Fruit fly (Drosophila melanogaster): ENCODE measurements around the gene cDIP.

The cDIP gene

dm6 chr3R:21184373-21185132 is 23.7 kb upstream of the cDIP start (continued):
- TF ChIP-seq Oli (tag; optimal IDR thresholded peaks at IDR 0.05): peak; percentile 53
- no peak for TF ChIP-seq Doc2 (GFP tag; IDR thresholded peaks at IDR 0.05)
- TF ChIP-seq pzg (GFP tag; optimal IDR thresholded peaks at IDR 0.05): peak; percentile 32
- peak; percentile 78 for TF ChIP-seq Jarid2 (GFP tag; optimal IDR thresholded peaks at IDR 0.05)
- no peak for TF ChIP-seq Dref (GFP tag; IDR thresholded peaks at IDR 0.05)
- TF ChIP-seq CG6272 (GFP tag; IDR thresholded peaks at IDR 0.05): no peak; the same call in 1 of the 2 replicates
- TF ChIP-seq lab (GFP tag; optimal IDR thresholded peaks at IDR 0.05): peak; percentile 81
- TF ChIP-seq lbe (GFP tag; optimal IDR thresholded peaks at IDR 0.05): no peak
- peak; percentile 69 for TF ChIP-seq da (GFP tag; optimal IDR thresholded peaks at IDR 0.05)
- TF ChIP-seq CTCF (GFP tag; optimal IDR thresholded peaks at IDR 0.05): peak; percentile 97
- TF ChIP-seq zf30C (GFP tag; optimal IDR thresholded peaks at IDR 0.05): peak; percentile 30
- peak; percentile 87 for TF ChIP-seq caup (GFP tag; optimal IDR thresholded peaks at IDR 0.05; ENCODE audit: severe bottlenecking)
- peak; percentile 82 for TF ChIP-seq zen (tag; optimal IDR thresholded peaks at IDR 0.05)
- peak; percentile 15 for TF ChIP-seq CG33557 (GFP tag; optimal IDR thresholded peaks at IDR 0.05)
- TF ChIP-seq CG6765 (GFP tag; optimal IDR thresholded peaks at IDR 0.05): peak; percentile 74
- TF ChIP-seq lilli (GFP tag; optimal IDR thresholded peaks at IDR 0.05): peak; percentile 69
- peak; percentile 78 for TF ChIP-seq tin (GFP tag; optimal IDR thresholded peaks at IDR 0.05)
- TF ChIP-seq CG15269 (tag; optimal IDR thresholded peaks at IDR 0.05): peak; percentile 71
- TF ChIP-seq mirr (GFP tag; optimal IDR thresholded peaks at IDR 0.05): peak; percentile 76
- peak; percentile 61 for TF ChIP-seq nerfin-1 (tag; optimal IDR thresholded peaks at IDR 0.05)
- TF ChIP-seq CG10321 (GFP tag; IDR thresholded peaks at IDR 0.05): peak; percentile 28; the same call in 1 of the 2 replicates
- TF ChIP-seq MTF-1 (GFP tag; optimal IDR thresholded peaks at IDR 0.05; ENCODE audit: borderline replicate concordance): peak; percentile 83
- TF ChIP-seq D (optimal IDR thresholded peaks at IDR 0.05): no peak
- TF ChIP-seq D (GFP tag; optimal IDR thresholded peaks at IDR 0.05): peak; percentile 58
- peak; percentile 66 for TF ChIP-seq gem (tag; optimal IDR thresholded peaks at IDR 0.05)
- TF ChIP-seq PHDP (tag; optimal IDR thresholded peaks at IDR 0.05): peak; percentile 76
- TF ChIP-seq CG11695 (GFP tag; IDR thresholded peaks at IDR 0.05): no peak
- TF ChIP-seq CG9876 (GFP tag; optimal IDR thresholded peaks at IDR 0.05): peak; percentile 64
- peak; percentile 37 for TF ChIP-seq CG2116 (GFP tag; optimal IDR thresholded peaks at IDR 0.05)
- peak; percentile 73 for TF ChIP-seq dysf (GFP tag; IDR thresholded peaks at IDR 0.05)
- TF ChIP-seq CG11504 (tag; optimal IDR thresholded peaks at IDR 0.05): peak; percentile 75
- TF ChIP-seq CG13894 (tag; optimal IDR thresholded peaks at IDR 0.05): peak; percentile 57
- no peak for TF ChIP-seq aop (GFP tag; IDR thresholded peaks at IDR 0.05)
- TF ChIP-seq CG31388 (GFP tag; optimal IDR thresholded peaks at IDR 0.05): peak; percentile 50
- TF ChIP-seq CG4404 (GFP tag; IDR thresholded peaks at IDR 0.05): 0 out of 2 replicates have a peak, but pooled peaks have one; percentile 30
- peak; percentile 35; the same call in 1 of the 3 replicates for TF ChIP-seq row (GFP tag; IDR thresholded peaks at IDR 0.05)
- peak; percentile 55; the same call in 1 of the 2 replicates for TF ChIP-seq CG14667 (GFP tag; IDR thresholded peaks at IDR 0.05)
- peak; percentile 79 for TF ChIP-seq Optix (GFP tag; IDR thresholded peaks at IDR 0.05)
- peak; percentile 63 for TF ChIP-seq HLH3B (GFP tag; IDR thresholded peaks at IDR 0.05)
- peak; percentile 81 for TF ChIP-seq CG13424 (tag; optimal IDR thresholded peaks at IDR 0.05)
- TF ChIP-seq nau (GFP tag; optimal IDR thresholded peaks at IDR 0.05): peak; percentile 40
- TF ChIP-seq CG11247 (GFP tag; IDR thresholded peaks at IDR 0.05): peak; percentile 55; the same call in 1 of the 2 replicates
- TF ChIP-seq Chrac-16 (GFP tag; optimal IDR thresholded peaks at IDR 0.05): peak; percentile 65
- TF ChIP-seq Opbp (GFP tag; IDR thresholded peaks at IDR 0.05; ENCODE audit: partially characterized antibody): peak; percentile 59; the same call in 1 of the 3 replicates
- peak; percentile 55 for TF ChIP-seq Abd-B (GFP tag; optimal IDR thresholded peaks at IDR 0.05)
- peak; percentile 43 for TF ChIP-seq wek (GFP tag; optimal IDR thresholded peaks at IDR 0.05)
- peak; percentile 62 for TF ChIP-seq CG31441 (GFP tag; IDR thresholded peaks at IDR 0.05)
- peak; percentile 87 for TF ChIP-seq NFAT (GFP tag; IDR thresholded peaks at IDR 0.05)
- peak; percentile 79; the same call in 2 of the 3 replicates for TF ChIP-seq so (GFP tag; IDR thresholded peaks at IDR 0.05)

Data from whole organism, embryonic.